Worm (Caenorhabditis elegans) whole organism, L1 larva: ENCODE measurements around the gene C15H11.13.
A peak's percentile ranks its signal among the peaks of the same experiment; 100 is the strongest.

ENCODE experiments used
- C16A3.4 ChIP-seq: fragments of 150-350 bp; optimal IDR thresholded peaks from 2 replicates; lab custom pipeline; 2014; ENCODE audit warnings: missing biosample characterization, missing genetic modification characterization
- F16B12.6 ChIP-seq: fragments of 150-350 bp; optimal IDR thresholded peaks from 2 replicates; lab custom pipeline; 2014; ENCODE audit warnings: missing biosample characterization, missing genetic modification characterization
- aly-2 ChIP-seq: fragments of 150-350 bp; optimal IDR thresholded peaks from 2 replicates; lab custom pipeline; 2014; ENCODE audit warnings: missing biosample characterization, missing genetic modification characterization
- ceh-63 ChIP-seq: fragments of 200-800 bp; sonication (Bioruptor generic); optimal IDR thresholded peaks from 2 replicates; lab custom pipeline; 2018; ENCODE audit warnings: mild to moderate bottlenecking, missing genetic modification characterization, missing compliant biosample characterization
- ceh-8 ChIP-seq: fragments of 200-800 bp; sonication (Bioruptor generic); optimal IDR thresholded peaks from 2 replicates; lab custom pipeline; 2018; ENCODE audit warnings: mild to moderate bottlenecking, missing genetic modification characterization, moderate library complexity, missing compliant biosample characterization
- ceh-82 ChIP-seq, 3 experiments: fragments of 150-350 bp in 1 of 3; sonication (generic microtip) in 2 of 3; optimal IDR thresholded peaks; 2 replicates each; lab custom pipeline; 2014 to 2017; ENCODE audit warnings: missing biosample characterization in 3 of 3, missing genetic modification characterization in 3 of 3
- ceh-90 ChIP-seq: sonication (generic microtip); optimal IDR thresholded peaks from 2 replicates; lab custom pipeline; 2016; ENCODE audit warnings: missing genetic modification characterization, missing compliant biosample characterization
- dpl-1 ChIP-seq, 3 experiments: fragments of 150-350 bp in 2 of 3; sonication (generic microtip) in 1 of 3; optimal IDR thresholded peaks; 2 replicates each; lab custom pipeline; 2014 to 2017; ENCODE audit warnings: missing biosample characterization in 3 of 3, missing genetic modification characterization in 3 of 3, missing genetic modification reagents in 3 of 3
- dsc-1 ChIP-seq: sonication (generic microtip); optimal IDR thresholded peaks from 2 replicates; lab custom pipeline; 2016; ENCODE audit warnings: mild to moderate bottlenecking, missing genetic modification characterization, missing compliant biosample characterization
- efl-1 ChIP-seq, 4 experiments: fragments of 150-350 bp; optimal IDR thresholded peaks in 3 of 4; peaks in 1 of 4; 1 replicate in 1 of 4; 2 replicates in 3 of 4; lab custom pipeline; 2014; ENCODE audit warnings: missing biosample characterization in 2 of 4, missing genetic modification characterization in 2 of 4, missing genetic modification reagents in 2 of 4
- efl-3 ChIP-seq: fragments of 200-800 bp; sonication (Bioruptor generic); optimal IDR thresholded peaks from 2 replicates; lab custom pipeline; 2018; ENCODE audit warnings: mild to moderate bottlenecking, missing genetic modification characterization, missing compliant biosample characterization
- elt-2 ChIP-seq: sonication (generic microtip); optimal IDR thresholded peaks from 2 replicates; lab custom pipeline; 2016; ENCODE audit warnings: missing genetic modification characterization, mild to moderate bottlenecking, inconsistent platforms, missing compliant biosample characterization, missing genetic modification reagents
- elt-3 ChIP-seq, 6 experiments: fragments of 150-350 bp in 1 of 6; sonication (generic microtip); optimal IDR thresholded peaks; 2 replicates each; lab custom pipeline; 2017 to 2018; ENCODE audit warnings: missing biosample characterization in 6 of 6, missing genetic modification characterization in 6 of 6, inconsistent platforms in 1 of 6
- ets-5 ChIP-seq: fragments of 200-800 bp; sonication (Bioruptor generic); IDR thresholded peaks from 2 replicates; pipeline ENCODE4 v1.3.6; 2022; ENCODE audit warnings: missing genetic modification characterization, missing compliant biosample characterization
- fkh-10 ChIP-seq: sonication (generic microtip); optimal IDR thresholded peaks from 2 replicates; lab custom pipeline; 2017; ENCODE audit warnings: missing biosample characterization, missing genetic modification reagents, missing genetic modification characterization
- fkh-8 ChIP-seq: sonication (generic microtip); optimal IDR thresholded peaks from 2 replicates; lab custom pipeline; 2016; ENCODE audit warnings: mild to moderate bottlenecking, missing genetic modification characterization, missing compliant biosample characterization
- fos-1 ChIP-seq: fragments of 150-350 bp; optimal IDR thresholded peaks from 2 replicates; lab custom pipeline; 2014; ENCODE audit warnings: missing biosample characterization, missing genetic modification characterization
- grh-1 ChIP-seq: fragments of 200-800 bp; sonication (Bioruptor generic); IDR thresholded peaks from 2 replicates; pipeline ENCODE4 v1.3.6; 2022; ENCODE audit warnings: missing genetic modification reagents, missing genetic modification characterization, missing compliant biosample characterization
- isw-1 ChIP-seq: fragments of 200-800 bp; sonication (Bioruptor generic); IDR thresholded peaks from 2 replicates; pipeline ENCODE4 v1.3.6; 2022; ENCODE audit warnings: missing genetic modification characterization, missing compliant biosample characterization
- lin-13 ChIP-seq: fragments of 150-350 bp; optimal IDR thresholded peaks from 2 replicates; lab custom pipeline; 2014; ENCODE audit warnings: missing biosample characterization, missing genetic modification reagents, missing genetic modification characterization
- lin-14 ChIP-seq: fragments of 200-800 bp; sonication (Bioruptor generic); optimal IDR thresholded peaks from 2 replicates; lab custom pipeline; 2018; ENCODE audit warnings: mild to moderate bottlenecking, missing genetic modification characterization, moderate library complexity, missing compliant biosample characterization
- lin-15B ChIP-seq: fragments of 150-350 bp; sonication (generic microtip); optimal IDR thresholded peaks from 3 replicates; lab custom pipeline; 2014; ENCODE audit warnings: missing biosample characterization, missing genetic modification characterization
- lin-35 ChIP-seq, 2 experiments: fragments of 150-350 bp; optimal IDR thresholded peaks; 2 replicates each; lab custom pipeline; 2014; ENCODE audit warnings: missing biosample characterization in 2 of 2, missing genetic modification characterization in 2 of 2, missing genetic modification reagents in 2 of 2
- lir-3 ChIP-seq: sonication (generic microtip); optimal IDR thresholded peaks from 2 replicates; lab custom pipeline; 2016; ENCODE audit warnings: mild to moderate bottlenecking, missing genetic modification characterization, moderate library complexity, missing compliant biosample characterization; ENCODE audit not compliant: poor library complexity
- lsy-2 ChIP-seq, 2 experiments: fragments of 150-350 bp; optimal IDR thresholded peaks; 2 replicates each; lab custom pipeline; 2014; ENCODE audit warnings: missing biosample characterization in 2 of 2, missing genetic modification characterization in 2 of 2
- mep-1 ChIP-seq: fragments of 150-350 bp; optimal IDR thresholded peaks from 2 replicates; lab custom pipeline; 2014; ENCODE audit warnings: missing biosample characterization, missing genetic modification characterization
- nhr-12 ChIP-seq: sonication (generic microtip); optimal IDR thresholded peaks from 2 replicates; lab custom pipeline; 2017; ENCODE audit warnings: missing biosample characterization, missing genetic modification characterization
- nhr-19 ChIP-seq: fragments of 200-800 bp; sonication (Bioruptor generic); conservative IDR thresholded peaks from 2 replicates; pipeline ENCODE4 v1.3.6; 2022; ENCODE audit warnings: missing genetic modification characterization, missing compliant biosample characterization
- nhr-20 ChIP-seq: sonication (generic microtip); optimal IDR thresholded peaks from 2 replicates; lab custom pipeline; 2016; ENCODE audit warnings: mild to moderate bottlenecking, missing genetic modification characterization, missing compliant biosample characterization
- nhr-47 ChIP-seq: sonication (generic microtip); optimal IDR thresholded peaks from 2 replicates; lab custom pipeline; 2016; ENCODE audit warnings: mild to moderate bottlenecking, missing genetic modification characterization, moderate library complexity, missing compliant biosample characterization
- nhr-71 ChIP-seq: sonication (generic microtip); optimal IDR thresholded peaks from 2 replicates; lab custom pipeline; 2016; ENCODE audit warnings: mild to moderate bottlenecking, missing genetic modification characterization, moderate library complexity, missing compliant biosample characterization
- nhr-90 ChIP-seq: sonication (generic microtip); optimal IDR thresholded peaks from 2 replicates; lab custom pipeline; 2016; ENCODE audit warnings: mild to moderate bottlenecking, missing genetic modification characterization, missing compliant biosample characterization; ENCODE audit not compliant: poor library complexity
- pax-3 ChIP-seq: fragments of 200-800 bp; sonication (Bioruptor generic); optimal IDR thresholded peaks from 2 replicates; lab custom pipeline; 2018; ENCODE audit warnings: mild to moderate bottlenecking, missing genetic modification characterization, moderate library complexity, missing compliant biosample characterization
- pqm-1 ChIP-seq: sonication (generic microtip); optimal IDR thresholded peaks from 3 replicates; lab custom pipeline; 2017; ENCODE audit warnings: missing biosample characterization, missing genetic modification characterization
- rnt-1 ChIP-seq: sonication (generic microtip); optimal IDR thresholded peaks from 2 replicates; lab custom pipeline; 2016; ENCODE audit warnings: mild to moderate bottlenecking, missing genetic modification characterization, moderate library complexity, missing compliant biosample characterization
- skn-1 ChIP-seq: fragments of 150-350 bp; optimal IDR thresholded peaks from 2 replicates; lab custom pipeline; 2014; ENCODE audit warnings: missing biosample characterization, missing genetic modification characterization
- snpc-4 ChIP-seq: fragments of 150-350 bp; optimal IDR thresholded peaks from 2 replicates; lab custom pipeline; 2014; ENCODE audit warnings: missing biosample characterization, missing genetic modification characterization
- snu-23 ChIP-seq: sonication (generic microtip); optimal IDR thresholded peaks from 2 replicates; lab custom pipeline; 2016; ENCODE audit warnings: missing genetic modification characterization, missing compliant biosample characterization
- sox-4 ChIP-seq: sonication (generic microtip); optimal IDR thresholded peaks from 2 replicates; lab custom pipeline; 2016; ENCODE audit warnings: missing genetic modification characterization, missing compliant biosample characterization
- swsn-7 ChIP-seq: sonication (generic microtip); optimal IDR thresholded peaks from 2 replicates; lab custom pipeline; 2016; ENCODE audit warnings: missing genetic modification characterization, missing compliant biosample characterization
- tbx-2 ChIP-seq: sonication (generic microtip); optimal IDR thresholded peaks from 2 replicates; lab custom pipeline; 2016; ENCODE audit warnings: missing genetic modification characterization, missing compliant biosample characterization
- unc-130 ChIP-seq: fragments of 150-350 bp; optimal IDR thresholded peaks from 2 replicates; lab custom pipeline; 2017; ENCODE audit warnings: missing biosample characterization, missing genetic modification characterization, inconsistent platforms
- unc-62 ChIP-seq: fragments of 150-350 bp; optimal IDR thresholded peaks from 2 replicates; lab custom pipeline; 2014; ENCODE audit warnings: missing biosample characterization, missing genetic modification reagents, missing genetic modification characterization
- unc-98 ChIP-seq: fragments of 200-800 bp; sonication (Bioruptor generic); IDR thresholded peaks from 2 replicates; pipeline ENCODE4 v1.3.6; 2022; ENCODE audit warnings: missing genetic modification characterization, missing compliant biosample characterization
- vab-15 ChIP-seq: sonication (generic microtip); optimal IDR thresholded peaks from 2 replicates; lab custom pipeline; 2017; ENCODE audit warnings: missing genotype, mild to moderate bottlenecking, missing genetic modification characterization, missing compliant biosample characterization
- xbp-1 ChIP-seq: sonication (generic microtip); optimal IDR thresholded peaks from 2 replicates; lab custom pipeline; 2016; ENCODE audit warnings: missing genetic modification characterization, missing compliant biosample characterization
- zag-1 ChIP-seq: fragments of 150-350 bp; optimal IDR thresholded peaks from 2 replicates; lab custom pipeline; 2014; ENCODE audit warnings: missing biosample characterization, missing genetic modification characterization
- ztf-11 ChIP-seq, 2 experiments: sonication (generic microtip); optimal IDR thresholded peaks; 2 replicates each; lab custom pipeline; 2016 to 2017; ENCODE audit warnings: missing genetic modification characterization in 2 of 2, missing biosample characterization in 1 of 2, missing compliant biosample characterization in 1 of 2

C15H11.13 gene

DNA sequence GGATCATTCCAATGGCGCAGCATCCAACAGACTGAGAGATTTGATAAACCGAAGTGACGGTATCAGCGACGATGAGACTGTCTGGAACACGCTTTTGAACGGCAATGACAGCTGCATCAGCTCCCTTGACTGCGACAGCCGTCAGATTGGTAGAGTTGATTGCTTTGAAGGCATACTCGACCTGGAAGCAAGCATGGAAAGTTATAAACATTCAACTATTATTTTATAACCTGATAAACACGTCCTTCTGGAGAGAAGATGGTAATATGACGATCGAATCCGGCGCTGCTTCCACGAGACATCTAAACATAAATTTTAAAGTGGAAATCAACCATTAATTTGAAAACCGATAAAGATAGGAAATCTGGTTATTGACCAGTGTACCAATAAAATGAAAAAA is 27.5 kb downstream of the C15H11.13 start, which contains the start of gene pas-1:
pas-1 (minus strand) TSS at position 302 of the 400 bp plus-strand sequence.
- TF ChIP-seq efl-3 (GFP tag; lab: Kevin White, UChicago) (no peak), isw-1 (no peak), efl-1 (optimal IDR thresholded peaks at IDR 0.05; lab: Kevin White, UChicago) (no peak), efl-1 (GFP tag; optimal IDR thresholded peaks at IDR 0.05 in 1 of 2; lab: Kevin White, UChicago) (peak in 1 of 2 experiments; percentile 10), zag-1 (tag; lab: Kevin White, UChicago) (no peak), ceh-8 (GFP tag; lab: Kevin White, UChicago) (no peak), grh-1 (GFP tag; lab: Robert Waterston, UW) (no peak), lin-13 (GFP tag; lab: Kevin White, UChicago) (no peak), dsc-1 (tag; lab: Kevin White, UChicago) (no peak)

DNA sequence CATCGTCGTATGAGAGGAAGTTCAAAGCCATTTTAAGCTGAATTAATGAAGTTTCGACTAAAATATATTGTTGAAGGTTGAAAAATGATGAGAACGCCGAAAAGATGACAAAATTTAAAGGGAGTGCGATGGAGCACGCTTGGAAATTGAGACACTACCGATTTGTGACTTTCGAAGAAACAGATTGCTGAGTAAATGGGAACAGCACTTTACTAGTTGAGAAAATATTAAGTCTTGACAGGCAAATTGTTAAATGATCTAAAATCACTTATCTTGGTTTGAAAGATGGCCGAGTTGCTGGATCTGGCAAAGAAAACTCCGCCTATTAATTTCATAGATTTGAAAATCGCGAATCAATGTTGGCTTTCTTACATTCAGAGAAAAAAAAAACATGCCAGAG is 28.4 kb downstream of the C15H11.13 start, which contains the start of gene rpoa-12:
rpoa-12 (minus strand) TSS at position 37 of the 400 bp plus-strand sequence.
- TF ChIP-seq elt-3 (tag; optimal IDR thresholded peaks at IDR 0.05; lab: Kevin White, UChicago) (no peak), C16A3.4 (peak; percentile 59), elt-2 (tag; lab: Kevin White, UChicago) (no peak), fos-1 (tag; lab: Kevin White, UChicago) (no peak), aly-2 (tag; lab: Kevin White, UChicago) (no peak), grh-1 (GFP tag; lab: Robert Waterston, UW) (no peak), tbx-2 (tag; lab: Kevin White, UChicago) (peak; percentile 44), ets-5 (no peak), F16B12.6 (peak; percentile 27), ztf-11 (tag; optimal IDR thresholded peaks at IDR 0.05; lab: Kevin White, UChicago) (peak in 1 of 2 experiments; percentile 64), swsn-7 (tag; lab: Kevin White, UChicago) (peak; percentile 29), unc-62 (GFP tag; lab: Kevin White, UChicago) (no peak), lin-13 (GFP tag; lab: Kevin White, UChicago) (peak; percentile 12), lin-14 (GFP tag; lab: Kevin White, UChicago) (peak; percentile 53), isw-1 (peak; percentile 32; the same call in 1 of the 2 replicates), mep-1 (tag; lab: Kevin White, UChicago) (no peak), rnt-1 (tag; lab: Kevin White, UChicago) (peak; percentile 42), dpl-1 (GFP tag; optimal IDR thresholded peaks at IDR 0.05; lab: Kevin White, UChicago) (peak; percentile 37 to 51 (median 38)), snu-23 (peak; percentile 57), ceh-90 (tag; lab: Kevin White, UChicago) (peak; percentile 25), nhr-19 (GFP tag; lab: Robert Waterston, UW) (0 out of 2 replicates have a peak, but pooled peaks have one; percentile 5), dsc-1 (tag; lab: Kevin White, UChicago) (peak; percentile 42), nhr-71 (tag; lab: Kevin White, UChicago) (peak; percentile 62), lir-3 (tag; lab: Kevin White, UChicago) (peak; percentile 68), efl-1 (optimal IDR thresholded peaks at IDR 0.05; lab: Kevin White, UChicago) (peak; percentile 52 to 58), efl-1 (GFP tag; optimal IDR thresholded peaks at IDR 0.05 in 1 of 2; lab: Kevin White, UChicago) (peak; percentile 50 to 78), lsy-2 (tag; optimal IDR thresholded peaks at IDR 0.05; lab: Kevin White, UChicago) (peak; percentile 27 to 71), lin-35 (GFP tag; optimal IDR thresholded peaks at IDR 0.05; lab: Kevin White, UChicago) (peak; percentile 27 to 76), vab-15 (tag; lab: Kevin White, UChicago) (peak; percentile 50), nhr-47 (tag; lab: Kevin White, UChicago) (peak; percentile 67), skn-1 (tag; lab: Kevin White, UChicago) (peak; percentile 94), nhr-90 (tag; lab: Kevin White, UChicago) (peak; percentile 49), pqm-1 (tag; lab: Kevin White, UChicago) (no peak), xbp-1 (tag; lab: Kevin White, UChicago) (peak; percentile 55), fkh-10 (GFP tag; lab: Kevin White, UChicago) (no peak), lin-15B (peak; percentile 31), unc-130 (tag; lab: Kevin White, UChicago) (peak; percentile 1), snpc-4 (no peak), nhr-12 (tag; lab: Kevin White, UChicago) (no peak), ceh-82 (tag; optimal IDR thresholded peaks at IDR 0.05; lab: Kevin White, UChicago) (peak in 1 of 3 experiments; percentile 24), unc-98 (GFP tag; lab: Robert Waterston, UW) (0 out of 2 replicates have a peak, but pooled peaks have one; percentile 44), ceh-63 (GFP tag; lab: Kevin White, UChicago) (no peak), nhr-20 (peak; percentile 56), pax-3 (tag; lab: Kevin White, UChicago) (peak; percentile 92), sox-4 (tag; lab: Kevin White, UChicago) (peak; percentile 29), fkh-8 (peak; percentile 63)
